Worm (Caenorhabditis elegans) whole organism, L1 larva: ENCODE measurements around the gene C49H3.16.

ENCODE experiments used
- C04F5.9 ChIP-seq: sonication (generic microtip); optimal IDR thresholded peaks from 2 replicates; lab custom pipeline; 2016; ENCODE audit warnings: missing genetic modification characterization, missing compliant biosample characterization
- F16B12.6 ChIP-seq: fragments of 150-350 bp; optimal IDR thresholded peaks from 2 replicates; lab custom pipeline; 2014; ENCODE audit warnings: missing biosample characterization, missing genetic modification characterization
- aha-1 ChIP-seq: fragments of 150-350 bp; optimal IDR thresholded peaks from 2 replicates; lab custom pipeline; 2014; ENCODE audit warnings: missing biosample characterization, missing genetic modification characterization
- alr-1 ChIP-seq: fragments of 200-800 bp; sonication (Bioruptor generic); optimal IDR thresholded peaks from 2 replicates; lab custom pipeline; 2018; ENCODE audit warnings: borderline replicate concordance, mild to moderate bottlenecking, missing genetic modification characterization, missing compliant biosample characterization
- aly-2 ChIP-seq: fragments of 150-350 bp; optimal IDR thresholded peaks from 2 replicates; lab custom pipeline; 2014; ENCODE audit warnings: missing biosample characterization, missing genetic modification characterization
- blmp-1 ChIP-seq: fragments of 150-350 bp; optimal IDR thresholded peaks from 2 replicates; lab custom pipeline; 2014; ENCODE audit warnings: missing biosample characterization, missing genetic modification characterization
- ceh-63 ChIP-seq: fragments of 200-800 bp; sonication (Bioruptor generic); optimal IDR thresholded peaks from 2 replicates; lab custom pipeline; 2018; ENCODE audit warnings: mild to moderate bottlenecking, missing genetic modification characterization, missing compliant biosample characterization
- ceh-82 ChIP-seq, 3 experiments: fragments of 150-350 bp in 1 of 3; sonication (generic microtip) in 2 of 3; optimal IDR thresholded peaks; 2 replicates each; lab custom pipeline; 2014 to 2017; ENCODE audit warnings: missing biosample characterization in 3 of 3, missing genetic modification characterization in 3 of 3
- ceh-88 ChIP-seq: fragments of 200-800 bp; sonication (Bioruptor generic); IDR thresholded peaks from 2 replicates; pipeline ENCODE4 v1.3.6; 2022; ENCODE audit warnings: missing genetic modification characterization, missing compliant biosample characterization
- ceh-90 ChIP-seq: sonication (generic microtip); optimal IDR thresholded peaks from 2 replicates; lab custom pipeline; 2016; ENCODE audit warnings: missing genetic modification characterization, missing compliant biosample characterization
- efl-1 ChIP-seq, 4 experiments: fragments of 150-350 bp; optimal IDR thresholded peaks in 3 of 4; peaks in 1 of 4; 1 replicate in 1 of 4; 2 replicates in 3 of 4; lab custom pipeline; 2014; ENCODE audit warnings: missing biosample characterization in 2 of 4, missing genetic modification characterization in 2 of 4, missing genetic modification reagents in 2 of 4
- egl-27 ChIP-seq, 2 experiments: fragments of 150-350 bp in 1 of 2; sonication (generic microtip); optimal IDR thresholded peaks; 3 replicates each; lab custom pipeline; 2017 to 2018; ENCODE audit warnings: missing biosample characterization in 2 of 2, missing genetic modification characterization in 2 of 2, missing genetic modification reagents in 2 of 2
- elt-3 ChIP-seq, 6 experiments: fragments of 150-350 bp in 1 of 6; sonication (generic microtip); optimal IDR thresholded peaks; 2 replicates each; lab custom pipeline; 2017 to 2018; ENCODE audit warnings: missing biosample characterization in 6 of 6, missing genetic modification characterization in 6 of 6, inconsistent platforms in 1 of 6
- fkh-8 ChIP-seq: sonication (generic microtip); optimal IDR thresholded peaks from 2 replicates; lab custom pipeline; 2016; ENCODE audit warnings: mild to moderate bottlenecking, missing genetic modification characterization, missing compliant biosample characterization
- hlh-17 ChIP-seq: fragments of 200-800 bp; sonication (Bioruptor generic); optimal IDR thresholded peaks from 2 replicates; lab custom pipeline; 2018; ENCODE audit warnings: missing genetic modification characterization, mild to moderate bottlenecking, missing compliant biosample characterization, moderate library complexity, borderline replicate concordance
- hlh-4 ChIP-seq: sonication (generic microtip); optimal IDR thresholded peaks from 2 replicates; lab custom pipeline; 2016; ENCODE audit warnings: mild to moderate bottlenecking, missing genetic modification characterization, missing compliant biosample characterization
- hpl-2 ChIP-seq: fragments of 150-350 bp; optimal IDR thresholded peaks from 2 replicates; lab custom pipeline; 2014; ENCODE audit warnings: missing biosample characterization, missing genetic modification reagents, missing genetic modification characterization
- isw-1 ChIP-seq: fragments of 200-800 bp; sonication (Bioruptor generic); IDR thresholded peaks from 2 replicates; pipeline ENCODE4 v1.3.6; 2022; ENCODE audit warnings: missing genetic modification characterization, missing compliant biosample characterization
- jun-1 ChIP-seq: fragments of 150-350 bp; optimal IDR thresholded peaks from 2 replicates; lab custom pipeline; 2014; ENCODE audit warnings: missing biosample characterization, missing genetic modification reagents, missing genetic modification characterization
- lin-13 ChIP-seq: fragments of 150-350 bp; optimal IDR thresholded peaks from 2 replicates; lab custom pipeline; 2014; ENCODE audit warnings: missing biosample characterization, missing genetic modification reagents, missing genetic modification characterization
- lin-35 ChIP-seq, 2 experiments: fragments of 150-350 bp; optimal IDR thresholded peaks; 2 replicates each; lab custom pipeline; 2014; ENCODE audit warnings: missing biosample characterization in 2 of 2, missing genetic modification characterization in 2 of 2, missing genetic modification reagents in 2 of 2
- lin-39 ChIP-seq: fragments of 150-350 bp; optimal IDR thresholded peaks from 2 replicates; lab custom pipeline; 2014; ENCODE audit warnings: missing biosample characterization, missing genetic modification reagents, missing genetic modification characterization
- lir-3 ChIP-seq: sonication (generic microtip); optimal IDR thresholded peaks from 2 replicates; lab custom pipeline; 2016; ENCODE audit warnings: mild to moderate bottlenecking, missing genetic modification characterization, moderate library complexity, missing compliant biosample characterization; ENCODE audit not compliant: poor library complexity
- lsy-2 ChIP-seq, 2 experiments: fragments of 150-350 bp; optimal IDR thresholded peaks; 2 replicates each; lab custom pipeline; 2014; ENCODE audit warnings: missing biosample characterization in 2 of 2, missing genetic modification characterization in 2 of 2
- mab-9 ChIP-seq: fragments of 200-800 bp; sonication (Bioruptor generic); IDR thresholded peaks from 2 replicates; pipeline ENCODE4 v1.3.6; 2022; ENCODE audit warnings: missing genetic modification reagents, missing genetic modification characterization, missing compliant biosample characterization
- mdl-1 ChIP-seq, 2 experiments: fragments of 150-350 bp; optimal IDR thresholded peaks; 2 replicates each; lab custom pipeline; 2014 to 2017; ENCODE audit warnings: missing biosample characterization in 2 of 2, missing genetic modification characterization in 2 of 2, inconsistent platforms in 1 of 2
- mef-2 ChIP-seq: fragments of 150-350 bp; optimal IDR thresholded peaks from 2 replicates; lab custom pipeline; 2014; ENCODE audit warnings: missing biosample characterization, missing genetic modification characterization
- mep-1 ChIP-seq: fragments of 150-350 bp; optimal IDR thresholded peaks from 2 replicates; lab custom pipeline; 2014; ENCODE audit warnings: missing biosample characterization, missing genetic modification characterization
- nhr-11 ChIP-seq: fragments of 150-350 bp; optimal IDR thresholded peaks from 2 replicates; lab custom pipeline; 2014; ENCODE audit warnings: missing biosample characterization, missing genetic modification characterization
- nhr-20 ChIP-seq: sonication (generic microtip); optimal IDR thresholded peaks from 2 replicates; lab custom pipeline; 2016; ENCODE audit warnings: mild to moderate bottlenecking, missing genetic modification characterization, missing compliant biosample characterization
- nhr-28 ChIP-seq: fragments of 150-350 bp; optimal IDR thresholded peaks from 2 replicates; lab custom pipeline; 2014; ENCODE audit warnings: missing biosample characterization, missing genetic modification characterization
- nhr-76 ChIP-seq: sonication (generic microtip); optimal IDR thresholded peaks from 2 replicates; lab custom pipeline; 2017; ENCODE audit warnings: missing biosample characterization, missing genetic modification characterization
- nhr-77 ChIP-seq: fragments of 150-350 bp; optimal IDR thresholded peaks from 2 replicates; lab custom pipeline; 2014; ENCODE audit warnings: missing biosample characterization, missing genetic modification characterization
- pag-3 ChIP-seq: sonication (generic microtip); optimal IDR thresholded peaks from 2 replicates; lab custom pipeline; 2017; ENCODE audit warnings: missing genetic modification characterization, mild to moderate bottlenecking, missing compliant biosample characterization, antibody characterized with exemption, borderline replicate concordance; ENCODE audit not compliant: insufficient read depth
- pax-3 ChIP-seq: fragments of 200-800 bp; sonication (Bioruptor generic); optimal IDR thresholded peaks from 2 replicates; lab custom pipeline; 2018; ENCODE audit warnings: mild to moderate bottlenecking, missing genetic modification characterization, moderate library complexity, missing compliant biosample characterization
- pqm-1 ChIP-seq: sonication (generic microtip); optimal IDR thresholded peaks from 3 replicates; lab custom pipeline; 2017; ENCODE audit warnings: missing biosample characterization, missing genetic modification characterization
- skn-1 ChIP-seq: fragments of 150-350 bp; optimal IDR thresholded peaks from 2 replicates; lab custom pipeline; 2014; ENCODE audit warnings: missing biosample characterization, missing genetic modification characterization
- snpc-4 ChIP-seq: fragments of 150-350 bp; optimal IDR thresholded peaks from 2 replicates; lab custom pipeline; 2014; ENCODE audit warnings: missing biosample characterization, missing genetic modification characterization
- swsn-7 ChIP-seq: sonication (generic microtip); optimal IDR thresholded peaks from 2 replicates; lab custom pipeline; 2016; ENCODE audit warnings: missing genetic modification characterization, missing compliant biosample characterization
- tlp-1 ChIP-seq: fragments of 150-350 bp; optimal IDR thresholded peaks from 2 replicates; lab custom pipeline; 2014; ENCODE audit warnings: missing biosample characterization, missing genetic modification characterization
- unc-62 ChIP-seq: fragments of 150-350 bp; optimal IDR thresholded peaks from 2 replicates; lab custom pipeline; 2014; ENCODE audit warnings: missing biosample characterization, missing genetic modification reagents, missing genetic modification characterization
- xbp-1 ChIP-seq: sonication (generic microtip); optimal IDR thresholded peaks from 2 replicates; lab custom pipeline; 2016; ENCODE audit warnings: missing genetic modification characterization, missing compliant biosample characterization
- zip-4 ChIP-seq: fragments of 200-800 bp; sonication (Bioruptor generic); optimal IDR thresholded peaks from 2 replicates; lab custom pipeline; 2018; ENCODE audit warnings: mild to moderate bottlenecking, missing genetic modification characterization, moderate library complexity, missing compliant biosample characterization
- ztf-11 ChIP-seq, 2 experiments: sonication (generic microtip); optimal IDR thresholded peaks; 2 replicates each; lab custom pipeline; 2016 to 2017; ENCODE audit warnings: missing genetic modification characterization in 2 of 2, missing biosample characterization in 1 of 2, missing compliant biosample characterization in 1 of 2

The C49H3.16 gene

ce11 chrIV:7914991-7915390 is 5.2 kb upstream of the C49H3.16 start, which contains the start of gene C49H3.4:
TSS of gene C49H3.4 (plus strand) at chrIV:7915291.
- TF ChIP-seq pag-3 (no peak), efl-1 (optimal IDR thresholded peaks at IDR 0.05; lab: Kevin White, UChicago) (no peak), efl-1 (GFP tag; optimal IDR thresholded peaks at IDR 0.05 in 1 of 2; lab: Kevin White, UChicago) (peak in 1 of 2 experiments; percentile 71)

ce11 chrIV:7916907-7917306 is 3.3 kb upstream of the C49H3.16 start:
- TF ChIP-seq nhr-77 (tag; lab: Kevin White, UChicago) = no peak
- no peak for TF ChIP-seq pag-3
- TF ChIP-seq aha-1 (tag; lab: Kevin White, UChicago) = no peak
- no peak for TF ChIP-seq unc-62
- no peak for TF ChIP-seq snpc-4 (tag; lab: Kevin White, UChicago)
- TF ChIP-seq lsy-2 (tag; optimal IDR thresholded peaks at IDR 0.05; lab: Kevin White, UChicago) = no peak
- no peak for TF ChIP-seq jun-1 (tag; lab: Kevin White, UChicago)
- TF ChIP-seq hpl-2 = no peak
- no peak for TF ChIP-seq ceh-90 (tag; lab: Kevin White, UChicago)
- no peak for TF ChIP-seq elt-3 (tag; optimal IDR thresholded peaks at IDR 0.05; lab: Kevin White, UChicago)
- TF ChIP-seq skn-1 (tag; lab: Kevin White, UChicago) = no peak
- TF ChIP-seq F16B12.6 (tag; lab: Kevin White, UChicago) = no peak

DNA sequence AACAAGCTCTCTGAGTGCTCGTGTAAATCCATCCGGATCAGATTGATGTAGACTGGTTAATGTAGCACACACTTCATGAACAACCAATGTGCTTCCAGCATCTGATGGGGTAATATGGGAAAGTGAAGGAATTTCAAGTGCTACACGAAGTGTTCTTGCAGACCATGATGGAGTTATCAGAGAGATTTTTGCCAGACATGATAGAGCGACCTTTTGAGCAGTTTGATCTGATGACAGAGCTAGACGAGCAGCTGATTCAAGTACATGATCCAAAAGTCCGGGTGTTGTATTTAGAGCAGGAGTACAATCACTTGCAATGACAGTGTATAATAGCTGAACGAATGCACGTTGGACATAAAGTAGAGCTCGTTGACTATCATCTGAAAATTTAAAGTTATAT is 2.3 kb upstream of the C49H3.16 start:
- TF ChIP-seq mab-9 (GFP tag; lab: Robert Waterston, UW) (no peak), pax-3 (tag; lab: Kevin White, UChicago) (no peak), nhr-20 (tag; lab: Kevin White, UChicago) (no peak), ceh-88 (GFP tag; lab: Robert Waterston, UW) (no peak), ceh-82 (tag; optimal IDR thresholded peaks at IDR 0.05; lab: Kevin White, UChicago) (no peak), ztf-11 (tag; optimal IDR thresholded peaks at IDR 0.05; lab: Kevin White, UChicago) (no peak), lin-35 (GFP tag; optimal IDR thresholded peaks at IDR 0.05; lab: Kevin White, UChicago) (no peak), lin-13 (GFP tag; lab: Kevin White, UChicago) (no peak), hlh-17 (GFP tag; lab: Kevin White, UChicago) (no peak), nhr-76 (tag; lab: Kevin White, UChicago) (no peak), egl-27 (tag; optimal IDR thresholded peaks at IDR 0.05; lab: Kevin White, UChicago) (no peak)
- TF ChIP-seq, all 84 proteins: peak for 0

DNA sequence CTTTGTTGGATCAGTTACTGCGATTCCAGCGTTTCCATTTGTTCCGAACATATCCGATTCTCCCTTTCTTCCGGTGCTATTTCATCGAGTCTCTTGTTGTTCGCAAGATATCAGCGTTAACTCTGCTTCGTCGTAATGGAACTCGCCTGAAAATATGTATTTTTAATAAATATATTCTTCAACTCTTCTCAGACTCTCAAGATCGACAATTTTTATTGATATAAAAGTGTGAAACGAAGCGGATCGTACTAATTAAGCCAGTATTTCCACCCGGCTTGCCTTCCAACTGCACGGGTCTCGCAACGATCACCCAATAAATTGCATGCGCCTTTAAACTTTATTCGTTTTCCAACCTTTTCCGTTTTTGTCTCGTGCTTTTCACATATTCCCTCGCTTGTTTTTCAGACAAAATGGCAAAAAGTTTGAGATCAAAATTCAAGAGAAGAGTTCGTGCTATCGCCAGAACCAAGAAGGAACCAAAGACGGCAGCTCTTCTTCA is 3.8 kb downstream of the C49H3.16 start, which contains the start of the genes xpo-3 and C49H3.3:
xpo-3 (minus strand) TSS at position 51 of the 499 bp plus-strand sequence.
C49H3.3 (plus strand) TSS at position 369 of the 499 bp plus-strand sequence.
- TF ChIP-seq aly-2 (tag; lab: Kevin White, UChicago) (no peak), tlp-1 (tag; lab: Kevin White, UChicago) (no peak), mef-2 (no peak), hlh-4 (no peak), ceh-82 (tag; optimal IDR thresholded peaks at IDR 0.05; lab: Kevin White, UChicago) (peak in 1 of 3 experiments; percentile 11), pqm-1 (tag; lab: Kevin White, UChicago) (no peak), lin-35 (GFP tag; optimal IDR thresholded peaks at IDR 0.05; lab: Kevin White, UChicago) (peak; percentile 44 to 74), xbp-1 (tag; lab: Kevin White, UChicago) (peak; percentile 34), mep-1 (peak; percentile 63), fkh-8 (no peak), C04F5.9 (tag; lab: Kevin White, UChicago) (no peak), nhr-20 (tag; lab: Kevin White, UChicago) (no peak), nhr-28 (tag; lab: Kevin White, UChicago) (no peak), blmp-1 (tag; lab: Kevin White, UChicago) (peak; percentile 32), egl-27 (tag; optimal IDR thresholded peaks at IDR 0.05; lab: Kevin White, UChicago) (no peak), lin-39 (tag; lab: Kevin White, UChicago) (no peak), nhr-76 (tag; lab: Kevin White, UChicago) (no peak), mdl-1 (tag; optimal IDR thresholded peaks at IDR 0.05; lab: Kevin White, UChicago) (peak in 1 of 2 experiments; percentile 6), ceh-63 (GFP tag; lab: Kevin White, UChicago) (no peak), zip-4 (GFP tag; lab: Kevin White, UChicago) (no peak), skn-1 (tag; lab: Kevin White, UChicago) (peak; percentile 2), nhr-11 (tag; lab: Kevin White, UChicago) (no peak), ceh-88 (GFP tag; lab: Robert Waterston, UW) (no peak), isw-1 (GFP tag; lab: Robert Waterston, UW) (no peak), F16B12.6 (tag; lab: Kevin White, UChicago) (peak; percentile 29), lir-3 (tag; lab: Kevin White, UChicago) (no peak), alr-1 (tag; lab: Kevin White, UChicago) (no peak), lsy-2 (tag; optimal IDR thresholded peaks at IDR 0.05; lab: Kevin White, UChicago) (peak; percentile 47 to 70), hlh-17 (GFP tag; lab: Kevin White, UChicago) (no peak), ceh-90 (tag; lab: Kevin White, UChicago) (no peak), swsn-7 (tag; lab: Kevin White, UChicago) (no peak)
